Worm (Caenorhabditis elegans) whole organism, L3 larva: Measurements from ENCODE around the gene npr-29.

Source experiments
- ama-1 ChIP-seq: fragments of 150-350 bp; optimal IDR thresholded peaks from 2 replicates; lab custom pipeline; 2018
- ceh-82 ChIP-seq: fragments of 150-350 bp; optimal IDR thresholded peaks from 2 replicates; lab custom pipeline; 2014; ENCODE audit warnings: missing biosample characterization, missing genetic modification characterization
- fos-1 ChIP-seq: fragments of 150-350 bp; optimal IDR thresholded peaks from 2 replicates; lab custom pipeline; 2014; ENCODE audit warnings: missing biosample characterization, missing genetic modification characterization
- lin-39 ChIP-seq: fragments of 150-350 bp; optimal IDR thresholded peaks from 2 replicates; lab custom pipeline; 2018; ENCODE audit warnings: missing biosample characterization, missing genetic modification reagents, missing genetic modification characterization
- nhr-237 ChIP-seq: fragments of 150-350 bp; optimal IDR thresholded peaks from 2 replicates; lab custom pipeline; 2014; ENCODE audit warnings: missing biosample characterization, missing genetic modification characterization
- nhr-25 ChIP-seq: sonication (generic microtip); optimal IDR thresholded peaks from 2 replicates; lab custom pipeline; 2017; ENCODE audit warnings: missing biosample characterization, missing genetic modification characterization
- nhr-28 ChIP-seq: fragments of 150-350 bp; optimal IDR thresholded peaks from 2 replicates; lab custom pipeline; 2014; ENCODE audit warnings: missing biosample characterization, missing genetic modification characterization
- unc-39 ChIP-seq: sonication (generic microtip); optimal IDR thresholded peaks from 4 replicates; lab custom pipeline; 2017; ENCODE audit warnings: missing biosample characterization, missing genetic modification characterization
- unc-62 ChIP-seq: fragments of 150-350 bp; sonication (generic microtip); optimal IDR thresholded peaks from 4 replicates; lab custom pipeline; 2014; ENCODE audit warnings: missing biosample characterization, missing genetic modification reagents, missing genetic modification characterization

ce11 chrIII:9173239-9173638 is 42.0 kb downstream of the npr-29 start:
- TF ChIP-seq ama-1 (lab: Kevin White, UChicago) = no peak
- TF ChIP-seq unc-39 (tag; lab: Kevin White, UChicago) = no peak
- no peak for TF ChIP-seq unc-62 (GFP tag; lab: Kevin White, UChicago)
- no peak for TF ChIP-seq fos-1
- TF ChIP-seq ceh-82 (tag; lab: Kevin White, UChicago) = no peak
- TF ChIP-seq nhr-237 (tag; lab: Kevin White, UChicago) = no peak
- no peak for TF ChIP-seq lin-39 (tag; lab: Kevin White, UChicago)
- TF ChIP-seq nhr-25 (tag; lab: Kevin White, UChicago) = no peak
- no peak for TF ChIP-seq nhr-28 (tag; lab: Kevin White, UChicago)
